Worm (Caenorhabditis elegans) whole organism, L3 larva: ENCODE results near the gene F41G4.7.

Experiments
- aly-2 ChIP-seq: fragments of 150-350 bp; optimal IDR thresholded peaks from 2 replicates; lab custom pipeline; 2014; ENCODE audit warnings: missing biosample characterization, missing genetic modification characterization
- daf-12 ChIP-seq: fragments of 150-350 bp; optimal IDR thresholded peaks from 2 replicates; lab custom pipeline; 2014; ENCODE audit warnings: missing biosample characterization, missing genetic modification reagents, missing genetic modification characterization
- nhr-12 ChIP-seq: fragments of 150-350 bp; optimal IDR thresholded peaks from 2 replicates; lab custom pipeline; 2014; ENCODE audit warnings: missing biosample characterization, missing genetic modification characterization
- nhr-25 ChIP-seq: sonication (generic microtip); optimal IDR thresholded peaks from 2 replicates; lab custom pipeline; 2017; ENCODE audit warnings: missing biosample characterization, missing genetic modification characterization
- pha-4 ChIP-seq: fragments of 150-350 bp; optimal IDR thresholded peaks from 2 replicates; lab custom pipeline; 2014; ENCODE audit warnings: missing biosample characterization, missing genetic modification reagents, missing genetic modification characterization
- pqm-1 ChIP-seq: fragments of 150-350 bp; optimal IDR thresholded peaks from 2 replicates; lab custom pipeline; 2017; ENCODE audit warnings: missing biosample characterization, missing genetic modification characterization, inconsistent platforms
- tbx-2 ChIP-seq: sonication (generic microtip); optimal IDR thresholded peaks from 2 replicates; lab custom pipeline; 2016; ENCODE audit warnings: mild to moderate bottlenecking, missing genetic modification characterization, missing compliant biosample characterization
- zag-1 ChIP-seq: fragments of 150-350 bp; optimal IDR thresholded peaks from 2 replicates; lab custom pipeline; 2014; ENCODE audit warnings: missing biosample characterization, missing genetic modification characterization

DNA sequence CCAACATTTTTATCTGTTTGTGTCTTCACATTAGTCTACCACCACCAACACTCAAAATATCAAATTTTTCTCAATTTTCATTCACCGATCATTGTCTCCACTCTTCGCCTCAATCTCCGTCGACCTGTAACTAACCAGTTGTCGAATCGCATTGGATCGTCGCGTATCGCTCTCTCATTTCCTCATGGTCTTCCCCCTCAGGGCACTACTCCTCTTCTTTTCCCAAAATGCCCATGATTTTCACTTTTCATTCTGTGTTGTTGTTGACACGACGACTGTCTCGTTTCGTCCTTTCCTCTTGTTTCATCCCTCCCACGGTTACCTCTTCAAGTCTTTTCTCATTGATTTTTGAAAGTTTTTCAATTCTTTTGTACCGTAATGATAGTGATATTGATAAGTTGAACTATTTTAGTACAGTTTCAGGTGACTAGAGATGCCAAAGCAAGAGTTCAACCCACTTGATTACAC is 50.1 kb downstream of the F41G4.7 start, which contains the start of gene T01C8.2:
- TF ChIP-seq tbx-2 (tag; lab: Kevin White, UChicago) = no peak
- TF ChIP-seq pha-4 (tag; lab: Kevin White, UChicago) = no peak
- no peak for TF ChIP-seq aly-2
- TF ChIP-seq pqm-1 = no peak
- TF ChIP-seq nhr-12 (tag; lab: Kevin White, UChicago) = no peak
- no peak for TF ChIP-seq daf-12
- peak; percentile 91 for TF ChIP-seq nhr-25 (tag; lab: Kevin White, UChicago)
- TF ChIP-seq zag-1 (tag; lab: Kevin White, UChicago) = no peak
